Comparison of ENCODE assay signal across 1 fruit fly cellular context in the genomic region with DNA sequence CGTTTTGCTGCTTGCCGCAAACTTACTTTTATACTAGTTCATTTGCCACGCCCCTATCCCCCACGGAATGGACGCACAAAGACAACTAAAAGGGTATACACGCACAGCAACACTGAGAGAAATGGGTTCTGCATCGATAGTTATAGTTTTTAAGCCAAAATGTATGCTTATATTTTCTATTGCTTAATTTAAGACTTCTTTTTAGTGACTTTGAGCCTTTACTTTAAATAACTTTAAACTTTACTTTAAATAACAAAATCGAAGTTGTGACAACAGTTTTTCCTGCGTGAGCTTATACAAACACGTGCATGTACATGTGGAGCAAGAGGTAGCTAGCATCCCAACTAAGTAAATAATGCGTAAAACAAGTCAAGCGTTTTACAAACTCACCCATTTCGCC.
TF ChIP-seq lines count a peak whose summit lies in the region.

No protein-coding gene starts in this region.

TF ChIP-seq in whole organism, embryonic, 481 proteins besides CTCF, POLR2A, EP300 and RAD21 (continued from another document and continues in another):
- TF ChIP-seq CG2875 (GFP tag; optimal IDR thresholded peaks at IDR 0.05; lab: Kevin White, UChicago) (no peak), dimm (GFP tag; IDR thresholded peaks at IDR 0.05; lab: Robert Waterston, UW) (no peak), Doc3 (GFP tag; IDR thresholded peaks at IDR 0.05; lab: Robert Waterston, UW; ENCODE audit: partially characterized antibody) (no peak), croc (GFP tag; conservative IDR thresholded peaks at IDR 0.05; lab: Robert Waterston, UW) (no peak), Deaf1 (tag; optimal IDR thresholded peaks at IDR 0.05; lab: Kevin White, UChicago) (no peak), CG11456 (GFP tag; IDR thresholded peaks at IDR 0.05; lab: Robert Waterston, UW) (no peak), PHDP (tag; optimal IDR thresholded peaks at IDR 0.05; lab: Kevin White, UChicago) (peak; percentile 4), CG4404 (GFP tag; IDR thresholded peaks at IDR 0.05; lab: Robert Waterston, UW) (no peak), NK7.1 (GFP tag; optimal IDR thresholded peaks at IDR 0.05; lab: Kevin White, UChicago) (no peak), ind (GFP tag; optimal IDR thresholded peaks at IDR 0.05; lab: Kevin White, UChicago) (peak; percentile 14), gem (tag; optimal IDR thresholded peaks at IDR 0.05; lab: Kevin White, UChicago) (peak; percentile 49), CG16863 (GFP tag; optimal IDR thresholded peaks at IDR 0.05; lab: Kevin White, UChicago) (no peak), CG9932 (GFP tag; IDR thresholded peaks at IDR 0.05; lab: Robert Waterston, UW) (peak; percentile 34; the same call in 1 of the 2 replicates), Sry-δ (GFP tag; optimal IDR thresholded peaks at IDR 0.05; lab: Kevin White, UChicago) (no peak), Bdp1 (GFP tag; optimal IDR thresholded peaks at IDR 0.05; lab: Kevin White, UChicago) (no peak), zf30C (GFP tag; optimal IDR thresholded peaks at IDR 0.05; lab: Kevin White, UChicago) (no peak), Chrac-16 (GFP tag; optimal IDR thresholded peaks at IDR 0.05; lab: Kevin White, UChicago) (no peak), h (optimal IDR thresholded peaks at IDR 0.05; lab: Kevin White, UChicago) (no peak), CG12104 (GFP tag; optimal IDR thresholded peaks at IDR 0.05; lab: Kevin White, UChicago) (no peak), CG10321 (GFP tag; IDR thresholded peaks at IDR 0.05; lab: Robert Waterston, UW) (no peak), gcm2 (GFP tag; optimal IDR thresholded peaks at IDR 0.05; lab: Kevin White, UChicago) (no peak), Asciz (GFP tag; optimal IDR thresholded peaks at IDR 0.05; lab: Kevin White, UChicago) (no peak), crp (GFP tag; optimal IDR thresholded peaks at IDR 0.05; lab: Kevin White, UChicago) (no peak), ATbp (GFP tag; optimal IDR thresholded peaks at IDR 0.05; lab: Kevin White, UChicago) (no peak), Myb (GFP tag; optimal IDR thresholded peaks at IDR 0.05; lab: Kevin White, UChicago) (no peak), CG5180 (GFP tag; optimal IDR thresholded peaks at IDR 0.05; lab: Kevin White, UChicago) (no peak), E2f1 (GFP tag; IDR thresholded peaks at IDR 0.05; lab: Robert Waterston, UW) (no peak), Gug (GFP tag; IDR thresholded peaks at IDR 0.05; lab: Robert Waterston, UW) (no peak), Meics (GFP tag; optimal IDR thresholded peaks at IDR 0.05; lab: Kevin White, UChicago) (peak; percentile 48), sima (GFP tag; optimal IDR thresholded peaks at IDR 0.05; lab: Kevin White, UChicago) (no peak), CG13296 (GFP tag; optimal IDR thresholded peaks at IDR 0.05; lab: Kevin White, UChicago) (no peak), jumu (GFP tag; optimal IDR thresholded peaks at IDR 0.05; lab: Kevin White, UChicago) (no peak), Side (GFP tag; optimal IDR thresholded peaks at IDR 0.05; lab: Kevin White, UChicago) (no peak), CG31388 (GFP tag; optimal IDR thresholded peaks at IDR 0.05; lab: Kevin White, UChicago) (no peak), CoRest (tag; optimal IDR thresholded peaks at IDR 0.05; lab: Kevin White, UChicago) (no peak), Rx (GFP tag; IDR thresholded peaks at IDR 0.05; lab: Robert Waterston, UW) (no peak), NC2β (GFP tag; optimal IDR thresholded peaks at IDR 0.05; lab: Kevin White, UChicago) (no peak), CG14667 (GFP tag; IDR thresholded peaks at IDR 0.05; lab: Robert Waterston, UW) (no peak), zfh2 (GFP tag; optimal IDR thresholded peaks at IDR 0.05; lab: Kevin White, UChicago) (no peak), Kr (GFP tag; optimal IDR thresholded peaks at IDR 0.05; lab: Kevin White, UChicago) (no peak), btn (GFP tag; optimal IDR thresholded peaks at IDR 0.05; lab: Kevin White, UChicago) (no peak), CG3847 (GFP tag; IDR thresholded peaks at IDR 0.05; lab: Robert Waterston, UW) (0 out of 2 replicates have a peak, but pooled peaks have one; percentile 5), CG1233 (GFP tag; optimal IDR thresholded peaks at IDR 0.05; lab: Kevin White, UChicago) (no peak), CG4707 (GFP tag; optimal IDR thresholded peaks at IDR 0.05; lab: Kevin White, UChicago) (no peak), CG43689 (GFP tag; IDR thresholded peaks at IDR 0.05; lab: Robert Waterston, UW) (no peak), CG12391 (tag; optimal IDR thresholded peaks at IDR 0.05; lab: Kevin White, UChicago) (no peak), D (optimal IDR thresholded peaks at IDR 0.05; lab: Kevin White, UChicago) (no peak), D (GFP tag; optimal IDR thresholded peaks at IDR 0.05; lab: Kevin White, UChicago) (no peak), CG14441 (GFP tag; IDR thresholded peaks at IDR 0.05; lab: Robert Waterston, UW) (no peak), Sry-β (GFP tag; optimal IDR thresholded peaks at IDR 0.05; lab: Kevin White, UChicago) (no peak), gt (GFP tag; IDR thresholded peaks at IDR 0.05; lab: Robert Waterston, UW) (no peak), mld (GFP tag; IDR thresholded peaks at IDR 0.05; lab: Robert Waterston, UW; ENCODE audit: partially characterized antibody) (no peak), Vsx1 (GFP tag; optimal IDR thresholded peaks at IDR 0.05; lab: Kevin White, UChicago) (no peak), amos (GFP tag; IDR thresholded peaks at IDR 0.05; lab: Robert Waterston, UW; ENCODE audit: partially characterized antibody) (no peak), CG13287 (GFP tag; IDR thresholded peaks at IDR 0.05; lab: Robert Waterston, UW; ENCODE audit: partially characterized antibody) (no peak), CG10366 (GFP tag; IDR thresholded peaks at IDR 0.05; lab: Robert Waterston, UW) (no peak), Poxn (GFP tag; IDR thresholded peaks at IDR 0.05; lab: Robert Waterston, UW) (no peak), cwo (GFP tag; optimal IDR thresholded peaks at IDR 0.05; lab: Kevin White, UChicago) (peak; percentile 64), slp2 (GFP tag; optimal IDR thresholded peaks at IDR 0.05; lab: Kevin White, UChicago) (no peak), dan (GFP tag; IDR thresholded peaks at IDR 0.05; lab: Robert Waterston, UW) (no peak), CG8290 (GFP tag; optimal IDR thresholded peaks at IDR 0.05; lab: Kevin White, UChicago) (no peak), CG8290 (tag; optimal IDR thresholded peaks at IDR 0.05; lab: Kevin White, UChicago) (no peak), D19A (tag; optimal IDR thresholded peaks at IDR 0.05; lab: Kevin White, UChicago) (no peak), grau (tag; optimal IDR thresholded peaks at IDR 0.05; lab: Kevin White, UChicago) (no peak), Fer3 (tag; optimal IDR thresholded peaks at IDR 0.05; lab: Kevin White, UChicago) (peak; percentile 28), CG15479 (GFP tag; optimal IDR thresholded peaks at IDR 0.05; lab: Kevin White, UChicago) (no peak), ap (GFP tag; IDR thresholded peaks at IDR 0.05; lab: Robert Waterston, UW) (no peak), pzg (GFP tag; optimal IDR thresholded peaks at IDR 0.05; lab: Kevin White, UChicago) (no peak), Hr39 (optimal IDR thresholded peaks at IDR 0.05; lab: Kevin White, UChicago) (no peak), H15 (GFP tag; IDR thresholded peaks at IDR 0.05; lab: Robert Waterston, UW) (no peak), CG10209 (GFP tag; optimal IDR thresholded peaks at IDR 0.05; lab: Kevin White, UChicago) (peak; percentile 5), Hr3 (GFP tag; optimal IDR thresholded peaks at IDR 0.05; lab: Kevin White, UChicago) (no peak), al (GFP tag; IDR thresholded peaks at IDR 0.05; lab: Robert Waterston, UW) (no peak), kay (GFP tag; optimal IDR thresholded peaks at IDR 0.05; lab: Kevin White, UChicago) (no peak), tx (GFP tag; optimal IDR thresholded peaks at IDR 0.05; lab: Kevin White, UChicago) (no peak), bigmax (GFP tag; optimal IDR thresholded peaks at IDR 0.05; lab: Kevin White, UChicago) (no peak), cad (GFP tag; optimal IDR thresholded peaks at IDR 0.05; lab: Kevin White, UChicago) (no peak), bsh (GFP tag; optimal IDR thresholded peaks at IDR 0.05; lab: Kevin White, UChicago) (no peak), dmrt11E (tag; optimal IDR thresholded peaks at IDR 0.05; lab: Kevin White, UChicago) (no peak), CHES-1-like (GFP tag; optimal IDR thresholded peaks at IDR 0.05; lab: Kevin White, UChicago) (no peak), Bgb (GFP tag; IDR thresholded peaks at IDR 0.05; lab: Robert Waterston, UW; ENCODE audit: partially characterized antibody) (no peak), tin (GFP tag; optimal IDR thresholded peaks at IDR 0.05; lab: Kevin White, UChicago) (no peak), ci (GFP tag; IDR thresholded peaks at IDR 0.05; lab: Robert Waterston, UW) (no peak), CG3726 (GFP tag; IDR thresholded peaks at IDR 0.05; lab: Robert Waterston, UW) (no peak), pnt (GFP tag; optimal IDR thresholded peaks at IDR 0.05; lab: Kevin White, UChicago) (no peak), CG17385 (GFP tag; optimal IDR thresholded peaks at IDR 0.05; lab: Kevin White, UChicago) (no peak), CG11695 (GFP tag; IDR thresholded peaks at IDR 0.05; lab: Robert Waterston, UW) (peak; percentile 37; the same call in 1 of the 3 replicates), bab2 (GFP tag; optimal IDR thresholded peaks at IDR 0.05; lab: Kevin White, UChicago) (no peak), ham (GFP tag; IDR thresholded peaks at IDR 0.05; lab: Robert Waterston, UW) (no peak), ranshi (GFP tag; IDR thresholded peaks at IDR 0.05; lab: Robert Waterston, UW) (0 out of 2 replicates have a peak, but pooled peaks have one; percentile 22), CG1647 (GFP tag; optimal IDR thresholded peaks at IDR 0.05; lab: Kevin White, UChicago) (no peak), sim (GFP tag; IDR thresholded peaks at IDR 0.05; lab: Robert Waterston, UW) (no peak), kah (GFP tag; optimal IDR thresholded peaks at IDR 0.05; lab: Kevin White, UChicago) (no peak), CG9876 (GFP tag; optimal IDR thresholded peaks at IDR 0.05; lab: Kevin White, UChicago) (no peak), ab (GFP tag; optimal IDR thresholded peaks at IDR 0.05; lab: Kevin White, UChicago) (no peak), CG9609 (GFP tag; optimal IDR thresholded peaks at IDR 0.05; lab: Kevin White, UChicago) (no peak), CG12942 (GFP tag; optimal IDR thresholded peaks at IDR 0.05; lab: Kevin White, UChicago) (no peak), pho (GFP tag; optimal IDR thresholded peaks at IDR 0.05; lab: Kevin White, UChicago) (no peak), CG1529 (GFP tag; optimal IDR thresholded peaks at IDR 0.05; lab: Kevin White, UChicago) (no peak), Optix (GFP tag; IDR thresholded peaks at IDR 0.05; lab: Robert Waterston, UW) (no peak), twi (tag; optimal IDR thresholded peaks at IDR 0.05; lab: Kevin White, UChicago) (no peak), tap (tag; optimal IDR thresholded peaks at IDR 0.05; lab: Kevin White, UChicago) (no peak), Dll (GFP tag; IDR thresholded peaks at IDR 0.05; lab: Robert Waterston, UW; ENCODE audit: partially characterized antibody) (no peak), chif (GFP tag; optimal IDR thresholded peaks at IDR 0.05; lab: Kevin White, UChicago) (no peak), MESR4 (GFP tag; optimal IDR thresholded peaks at IDR 0.05; lab: Kevin White, UChicago) (no peak), CG8478 (optimal IDR thresholded peaks at IDR 0.05; lab: Kevin White, UChicago) (no peak), CG14050 (GFP tag; IDR thresholded peaks at IDR 0.05; lab: Robert Waterston, UW) (no peak), sens (GFP tag; lab: Kevin White, UChicago) (no peak), CG15269 (tag; optimal IDR thresholded peaks at IDR 0.05; lab: Kevin White, UChicago) (peak; percentile 39), CG17328 (GFP tag; IDR thresholded peaks at IDR 0.05; lab: Robert Waterston, UW) (no peak), Abd-B (GFP tag; optimal IDR thresholded peaks at IDR 0.05; lab: Kevin White, UChicago) (no peak), CG33213 (GFP tag; optimal IDR thresholded peaks at IDR 0.05; lab: Kevin White, UChicago) (no peak), CG18619 (GFP tag; optimal IDR thresholded peaks at IDR 0.05; lab: Kevin White, UChicago) (no peak), Max (GFP tag; optimal IDR thresholded peaks at IDR 0.05; lab: Kevin White, UChicago) (no peak), Camta (GFP tag; optimal IDR thresholded peaks at IDR 0.05; lab: Kevin White, UChicago) (no peak), HLH3B (GFP tag; IDR thresholded peaks at IDR 0.05; lab: Robert Waterston, UW) (no peak), CG6683 (GFP tag; optimal IDR thresholded peaks at IDR 0.05; lab: Kevin White, UChicago) (no peak), CG14014 (GFP tag; IDR thresholded peaks at IDR 0.05; lab: Robert Waterston, UW) (0 out of 2 replicates have a peak, but pooled peaks have one; percentile 33), CG7745 (tag; optimal IDR thresholded peaks at IDR 0.05; lab: Kevin White, UChicago) (no peak), ERR (GFP tag; optimal IDR thresholded peaks at IDR 0.05; lab: Kevin White, UChicago) (no peak), Stat92E (GFP tag; optimal IDR thresholded peaks at IDR 0.05; lab: Kevin White, UChicago) (no peak), eyg (GFP tag; optimal IDR thresholded peaks at IDR 0.05; lab: Kevin White, UChicago) (no peak), BEAF-32 (GFP tag; optimal IDR thresholded peaks at IDR 0.05; lab: Kevin White, UChicago) (no peak), CG7372 (GFP tag; IDR thresholded peaks at IDR 0.05; lab: Robert Waterston, UW) (no peak), CG15011 (GFP tag; optimal IDR thresholded peaks at IDR 0.05; lab: Kevin White, UChicago) (peak; percentile 1), Hr51 (GFP tag; optimal IDR thresholded peaks at IDR 0.05; lab: Kevin White, UChicago) (no peak), CG16815 (GFP tag; optimal IDR thresholded peaks at IDR 0.05; lab: Kevin White, UChicago) (no peak), CG8089 (GFP tag; optimal IDR thresholded peaks at IDR 0.05; lab: Kevin White, UChicago) (no peak), wek (GFP tag; optimal IDR thresholded peaks at IDR 0.05; lab: Kevin White, UChicago) (no peak), Hmr (GFP tag; optimal IDR thresholded peaks at IDR 0.05; lab: Kevin White, UChicago) (peak; percentile 49), phol (tag; optimal IDR thresholded peaks at IDR 0.05; lab: Kevin White, UChicago) (no peak), CG9727 (GFP tag; optimal IDR thresholded peaks at IDR 0.05; lab: Kevin White, UChicago) (peak; percentile 20), CG1603 (tag; optimal IDR thresholded peaks at IDR 0.05; lab: Kevin White, UChicago) (no peak), nom (GFP tag; optimal IDR thresholded peaks at IDR 0.05; lab: Kevin White, UChicago) (no peak), caup (GFP tag; optimal IDR thresholded peaks at IDR 0.05; lab: Kevin White, UChicago; ENCODE audit: severe bottlenecking) (peak; percentile 15)
